Fruit fly (Drosophila melanogaster) whole organism, embryonic: ENCODE data around the gene CG3091.

Source experiments
- BtbVII ChIP-seq: fragments of 200-800 bp; sonication (Bioruptor generic); optimal IDR thresholded peaks from 3 replicates; lab custom pipeline; 2017; ENCODE audit warnings: missing biosample characterization, mild to moderate bottlenecking, missing genetic modification characterization
- CG10959 ChIP-seq: fragments of 200-800 bp; sonication (Bioruptor generic); IDR thresholded peaks from 2 replicates; pipeline ENCODE4 v1.3.6; 2022; ENCODE audit warnings: missing biosample characterization, missing genetic modification characterization
- CG11247 ChIP-seq: fragments of 200-800 bp; sonication (Bioruptor generic); IDR thresholded peaks from 2 replicates; pipeline ENCODE4 v1.3.6; 2022; ENCODE audit warnings: missing biosample characterization, missing genetic modification characterization
- CG11504 ChIP-seq: fragments of 200-800 bp; sonication (Bioruptor generic); optimal IDR thresholded peaks from 3 replicates; lab custom pipeline; 2019; ENCODE audit warnings: missing biosample characterization, mild to moderate bottlenecking, missing genetic modification characterization, moderate library complexity
- CG12236 ChIP-seq: fragments of 200-800 bp; sonication (Bioruptor generic); optimal IDR thresholded peaks from 2 replicates; lab custom pipeline; 2016; ENCODE audit warnings: missing biosample characterization, missing genetic modification characterization
- CG12391 ChIP-seq: fragments of 200-800 bp; sonication (Bioruptor generic); optimal IDR thresholded peaks from 3 replicates; lab custom pipeline; 2018; ENCODE audit warnings: missing biosample characterization, mild to moderate bottlenecking, missing genetic modification characterization, moderate library complexity
- CG12659 ChIP-seq: fragments of 200-800 bp; sonication (Bioruptor generic); optimal IDR thresholded peaks from 3 replicates; lab custom pipeline; 2017; ENCODE audit warnings: mild to moderate bottlenecking, missing biosample characterization, missing genetic modification reagents, missing genetic modification characterization
- CG14014 ChIP-seq: fragments of 200-800 bp; sonication (Bioruptor generic); IDR thresholded peaks from 2 replicates; pipeline ENCODE4 v1.3.6; 2022; ENCODE audit warnings: missing biosample characterization, missing genetic modification characterization
- CG15073 ChIP-seq: fragments of 200-800 bp; sonication (Bioruptor generic); optimal IDR thresholded peaks from 2 replicates; lab custom pipeline; 2016; ENCODE audit warnings: missing biosample characterization, missing genetic modification characterization
- CG1647 ChIP-seq: fragments of 200-800 bp; sonication (Bioruptor generic); optimal IDR thresholded peaks from 3 replicates; lab custom pipeline; 2016; ENCODE audit warnings: missing biosample characterization, missing genetic modification characterization
- CG2875 ChIP-seq: fragments of 200-800 bp; sonication (Bioruptor generic); optimal IDR thresholded peaks from 2 replicates; lab custom pipeline; 2017; ENCODE audit warnings: missing biosample characterization, mild to moderate bottlenecking, missing genetic modification characterization, missing genetic modification reagents
- CG3065 ChIP-seq: fragments of 200-800 bp; sonication (Bioruptor generic); optimal IDR thresholded peaks from 2 replicates; lab custom pipeline; 2016; ENCODE audit warnings: missing biosample characterization, missing genetic modification characterization
- CG32772 ChIP-seq: fragments of 200-800 bp; sonication (Bioruptor generic); IDR thresholded peaks from 2 replicates; pipeline ENCODE4 v1.3.6; 2022; ENCODE audit warnings: missing biosample characterization, missing genetic modification characterization
- CG3838 ChIP-seq: fragments of 200-800 bp; sonication (Bioruptor generic); optimal IDR thresholded peaks from 3 replicates; lab custom pipeline; 2016; ENCODE audit warnings: missing biosample characterization, missing genetic modification characterization
- CG4424 ChIP-seq: fragments of 200-800 bp; sonication (Bioruptor generic); optimal IDR thresholded peaks from 3 replicates; lab custom pipeline; 2016; ENCODE audit warnings: missing biosample characterization, missing genetic modification characterization
- CG4820 ChIP-seq: fragments of 200-800 bp; sonication (Bioruptor generic); optimal IDR thresholded peaks from 3 replicates; lab custom pipeline; 2016; ENCODE audit warnings: missing biosample characterization, missing genetic modification characterization
- CG9932 ChIP-seq: fragments of 200-800 bp; sonication (Bioruptor generic); IDR thresholded peaks from 2 replicates; pipeline ENCODE4 v1.3.6; 2022; ENCODE audit warnings: missing biosample characterization, missing genetic modification characterization
- Dll ChIP-seq: fragments of 200-800 bp; sonication (Bioruptor generic); IDR thresholded peaks from 4 replicates; pipeline ENCODE4 v1.3.6; 2022; ENCODE audit warnings: missing biosample characterization, missing genetic modification characterization; ENCODE audit not compliant: partially characterized antibody
- Doc3 ChIP-seq: fragments of 200-800 bp; sonication (Bioruptor generic); IDR thresholded peaks from 3 replicates; pipeline ENCODE4 v1.3.6; 2022; ENCODE audit warnings: missing biosample characterization, missing genetic modification characterization; ENCODE audit not compliant: partially characterized antibody
- Fer2 ChIP-seq: fragments of 200-800 bp; sonication (Bioruptor generic); optimal IDR thresholded peaks from 2 replicates; lab custom pipeline; 2018; ENCODE audit warnings: missing biosample characterization, mild to moderate bottlenecking, missing genetic modification characterization, moderate library complexity
- Lpt ChIP-seq: fragments of >200 bp; optimal IDR thresholded peaks from 2 replicates; lab custom pipeline; 2018; ENCODE audit warnings: missing biosample characterization, missing genetic modification characterization
- Mrtf ChIP-seq: fragments of 200-800 bp; sonication (Bioruptor generic); IDR thresholded peaks from 3 replicates; pipeline ENCODE4 v1.3.6; 2022; ENCODE audit warnings: missing biosample characterization, missing genetic modification characterization
- Six4 ChIP-seq: fragments of 200-800 bp; sonication (Bioruptor generic); optimal IDR thresholded peaks from 2 replicates; lab custom pipeline; 2016; ENCODE audit warnings: missing biosample characterization, missing genetic modification characterization
- Xbp1 ChIP-seq: fragments of 200-800 bp; sonication (Bioruptor generic); optimal IDR thresholded peaks from 3 replicates; lab custom pipeline; 2016; ENCODE audit warnings: missing biosample characterization, mild to moderate bottlenecking, missing genetic modification characterization
- ab ChIP-seq: fragments of 200-800 bp; sonication (Bioruptor generic); optimal IDR thresholded peaks from 2 replicates; lab custom pipeline; 2016; ENCODE audit warnings: missing biosample characterization, missing genetic modification characterization
- br ChIP-seq: fragments of >200 bp; optimal IDR thresholded peaks from 2 replicates; lab custom pipeline; 2017
- caup ChIP-seq: fragments of 200-800 bp; sonication (Bioruptor generic); optimal IDR thresholded peaks from 3 replicates; lab custom pipeline; 2017; ENCODE audit warnings: missing biosample characterization, mild to moderate bottlenecking, missing genetic modification characterization, moderate library complexity; ENCODE audit not compliant: severe bottlenecking
- cwo ChIP-seq: fragments of 200-800 bp; sonication (Bioruptor generic); optimal IDR thresholded peaks from 3 replicates; lab custom pipeline; 2017; ENCODE audit warnings: missing biosample characterization, missing genetic modification characterization, mild to moderate bottlenecking, moderate library complexity, missing genetic modification reagents
- ewg ChIP-seq: fragments of 200-800 bp; sonication (Bioruptor generic); optimal IDR thresholded peaks from 3 replicates; lab custom pipeline; 2017; ENCODE audit warnings: mild to moderate bottlenecking, missing biosample characterization, missing genetic modification reagents, missing genetic modification characterization
- exex ChIP-seq: fragments of 200-800 bp; sonication (Bioruptor generic); optimal IDR thresholded peaks from 4 replicates; lab custom pipeline; 2018; ENCODE audit warnings: missing biosample characterization, mild to moderate bottlenecking, missing genetic modification characterization, moderate library complexity
- fd102C ChIP-seq: fragments of 200-800 bp; sonication (Bioruptor generic); optimal IDR thresholded peaks from 2 replicates; lab custom pipeline; 2018; ENCODE audit warnings: missing biosample characterization, mild to moderate bottlenecking, missing genetic modification characterization, moderate library complexity
- gcm2 ChIP-seq: fragments of 200-800 bp; sonication (Bioruptor generic); optimal IDR thresholded peaks from 2 replicates; lab custom pipeline; 2016; ENCODE audit warnings: missing biosample characterization, missing genetic modification characterization
- gem ChIP-seq: fragments of 200-800 bp; sonication (Bioruptor generic); optimal IDR thresholded peaks from 2 replicates; lab custom pipeline; 2019; ENCODE audit warnings: missing biosample characterization, mild to moderate bottlenecking, missing genetic modification characterization, moderate library complexity
- gsb ChIP-seq: fragments of 200-800 bp; sonication (Bioruptor generic); IDR thresholded peaks from 2 replicates; pipeline ENCODE4 v1.3.6; 2022; ENCODE audit warnings: missing biosample characterization, missing genetic modification characterization
- hbn ChIP-seq: fragments of 200-800 bp; sonication (Bioruptor generic); IDR thresholded peaks from 2 replicates; pipeline ENCODE4 v1.3.6; 2022; ENCODE audit warnings: missing biosample characterization, missing genetic modification characterization; ENCODE audit not compliant: partially characterized antibody
- her ChIP-seq: fragments of 200-800 bp; sonication (Bioruptor generic); optimal IDR thresholded peaks from 2 replicates; lab custom pipeline; 2016; ENCODE audit warnings: missing biosample characterization, missing genetic modification characterization
- kni ChIP-seq: fragments of 200-800 bp; sonication (Bioruptor generic); optimal IDR thresholded peaks from 3 replicates; lab custom pipeline; 2017; ENCODE audit warnings: mild to moderate bottlenecking, missing biosample characterization, missing genetic modification reagents, missing genetic modification characterization
- otp ChIP-seq: fragments of 200-800 bp; sonication (Bioruptor generic); IDR thresholded peaks from 3 replicates; pipeline ENCODE4, ENCODE4 v1.3.6; 2022; ENCODE audit warnings: missing biosample characterization, missing genetic modification characterization
- pho ChIP-seq: fragments of 200-800 bp; sonication (Bioruptor generic); optimal IDR thresholded peaks from 2 replicates; lab custom pipeline; 2016; ENCODE audit warnings: missing biosample characterization, missing genetic modification characterization
- ro ChIP-seq: fragments of 200-800 bp; sonication (Bioruptor generic); IDR thresholded peaks from 2 replicates; pipeline ENCODE4 v1.3.6; 2022; ENCODE audit warnings: missing biosample characterization, missing genetic modification characterization
- sd ChIP-seq: fragments of 200-800 bp; sonication (Bioruptor generic); optimal IDR thresholded peaks from 3 replicates; lab custom pipeline; 2018; ENCODE audit warnings: missing biosample characterization, mild to moderate bottlenecking, missing genetic modification characterization, moderate library complexity
- sens-2 ChIP-seq: fragments of 200-800 bp; sonication (Bioruptor generic); IDR thresholded peaks from 2 replicates; pipeline ENCODE4 v1.3.6; 2022; ENCODE audit warnings: missing biosample characterization, missing genetic modification characterization
- sna ChIP-seq: fragments of 200-800 bp; sonication (Bioruptor generic); IDR thresholded peaks from 2 replicates; pipeline ENCODE4 v1.3.6; 2022; ENCODE audit warnings: missing biosample characterization, missing genetic modification characterization; ENCODE audit not compliant: partially characterized antibody
- unc-4 ChIP-seq: fragments of 200-800 bp; sonication (Bioruptor generic); IDR thresholded peaks from 2 replicates; pipeline ENCODE4 v1.3.6; 2022; ENCODE audit warnings: missing biosample characterization, missing genetic modification characterization; ENCODE audit not compliant: partially characterized antibody
- zfh1 ChIP-seq: fragments of 200-800 bp; sonication (Bioruptor generic); IDR thresholded peaks from 3 replicates; pipeline ENCODE4 v1.3.6; 2022; ENCODE audit warnings: missing biosample characterization, missing genetic modification characterization

CG3091 gene

dm6 chrX:2222181-2222790 is 31.7 kb downstream of the CG3091 start, which contains the start of gene Vinc (continued):
- TF ChIP-seq Six4 (GFP tag; lab: Kevin White, UChicago) (peak; percentile 81), hbn (GFP tag; lab: Robert Waterston, UW) (no peak), ro (GFP tag; lab: Robert Waterston, UW) (peak; percentile 39; the same call in 1 of the 2 replicates), kni (GFP tag; lab: Kevin White, UChicago) (peak; percentile 90), CG12236 (GFP tag; lab: Kevin White, UChicago) (peak; percentile 43), CG3838 (GFP tag; lab: Kevin White, UChicago) (no peak), CG9932 (peak; percentile 90), CG1647 (peak; percentile 70), cwo (peak; percentile 91), Mrtf (GFP tag; lab: Robert Waterston, UW) (peak; percentile 77; the same call in 2 of the 3 replicates), zfh1 (GFP tag; lab: Robert Waterston, UW) (peak; percentile 85), ewg (GFP tag; lab: Kevin White, UChicago) (peak; percentile 63), Doc3 (no peak), CG12659 (GFP tag; lab: Kevin White, UChicago) (peak; percentile 82), CG15073 (GFP tag; lab: Kevin White, UChicago) (no peak), unc-4 (no peak), CG11504 (tag; lab: Kevin White, UChicago) (peak; percentile 90), br (lab: Kevin White, UChicago) (no peak), CG10959 (GFP tag; lab: Robert Waterston, UW) (peak; percentile 62), CG12391 (tag; lab: Kevin White, UChicago) (peak; percentile 76), gsb (peak; percentile 78), Fer2 (peak; percentile 87), CG2875 (GFP tag; lab: Kevin White, UChicago) (peak; percentile 26), CG14014 (GFP tag; lab: Robert Waterston, UW) (peak; percentile 87), gem (tag; lab: Kevin White, UChicago) (no peak), Lpt (GFP tag; lab: Kevin White, UChicago) (no peak), exex (tag; lab: Kevin White, UChicago) (peak; percentile 83), sd (peak; percentile 40), ab (GFP tag; lab: Kevin White, UChicago) (peak; percentile 35), Xbp1 (GFP tag; lab: Kevin White, UChicago) (peak; percentile 71), fd102C (GFP tag; lab: Kevin White, UChicago) (no peak), sna (GFP tag; lab: Robert Waterston, UW) (no peak), otp (GFP tag; lab: Robert Waterston, UW) (peak; percentile 64; the same call in 2 of the 3 replicates), CG4424 (GFP tag; lab: Kevin White, UChicago) (peak; percentile 89), caup (GFP tag; lab: Kevin White, UChicago) (peak; percentile 93), BtbVII (GFP tag; lab: Kevin White, UChicago) (peak; percentile 93), Dll (GFP tag; lab: Robert Waterston, UW) (peak; percentile 50; the same call in 2 of the 4 replicates), pho (GFP tag; lab: Kevin White, UChicago) (peak; percentile 49), CG3065 (no peak), sens-2 (peak; percentile 64), gcm2 (peak; percentile 60), CG11247 (GFP tag; lab: Robert Waterston, UW) (peak; percentile 82), CG32772 (peak; percentile 78), her (GFP tag; lab: Kevin White, UChicago) (peak; percentile 80), CG4820 (GFP tag; lab: Kevin White, UChicago) (peak; percentile 77)
- TF ChIP-seq, all 482 proteins: peak for 393
